Fruit fly (Drosophila melanogaster): ENCODE data around the gene CG9265.

- TF ChIP-seq lz (GFP tag; optimal IDR thresholded peaks at IDR 0.05) (no peak), dsx (GFP tag; optimal IDR thresholded peaks at IDR 0.05; ENCODE audit: poor library complexity, severe bottlenecking) (no peak), fd59A (GFP tag; optimal IDR thresholded peaks at IDR 0.05) (no peak), CG15336 (GFP tag; IDR thresholded peaks at IDR 0.05) (no peak), CG6163 (GFP tag; IDR thresholded peaks at IDR 0.05) (no peak), CG6854 (GFP tag; optimal IDR thresholded peaks at IDR 0.05) (no peak), CG10631 (GFP tag; optimal IDR thresholded peaks at IDR 0.05) (no peak), vri (GFP tag; optimal IDR thresholded peaks at IDR 0.05) (no peak), Blimp-1 (GFP tag; optimal IDR thresholded peaks at IDR 0.05) (no peak), CG6276 (GFP tag; optimal IDR thresholded peaks at IDR 0.05) (no peak), Smox (GFP tag; optimal IDR thresholded peaks at IDR 0.05) (no peak), CG16779 (tag; optimal IDR thresholded peaks at IDR 0.05) (no peak), CG6792 (GFP tag; optimal IDR thresholded peaks at IDR 0.05) (no peak), CG11294 (GFP tag; IDR thresholded peaks at IDR 0.05) (no peak)
Observed at dm6 chr2L:21016168-21016567, 55.1 kb downstream of the CG9265 start.
